Fruit fly (Drosophila melanogaster) S2 (cell line): ENCODE results near the gene lsn.

Source experiments
- CG8478 ChIP-seq: fragments of >200 bp; optimal IDR thresholded peaks from 2 replicates; lab custom pipeline; 2018
- CTCF ChIP-seq, 2 experiments: fragments of >200 bp; optimal IDR thresholded peaks; 2 replicates each; lab custom pipeline; 2018

DNA sequence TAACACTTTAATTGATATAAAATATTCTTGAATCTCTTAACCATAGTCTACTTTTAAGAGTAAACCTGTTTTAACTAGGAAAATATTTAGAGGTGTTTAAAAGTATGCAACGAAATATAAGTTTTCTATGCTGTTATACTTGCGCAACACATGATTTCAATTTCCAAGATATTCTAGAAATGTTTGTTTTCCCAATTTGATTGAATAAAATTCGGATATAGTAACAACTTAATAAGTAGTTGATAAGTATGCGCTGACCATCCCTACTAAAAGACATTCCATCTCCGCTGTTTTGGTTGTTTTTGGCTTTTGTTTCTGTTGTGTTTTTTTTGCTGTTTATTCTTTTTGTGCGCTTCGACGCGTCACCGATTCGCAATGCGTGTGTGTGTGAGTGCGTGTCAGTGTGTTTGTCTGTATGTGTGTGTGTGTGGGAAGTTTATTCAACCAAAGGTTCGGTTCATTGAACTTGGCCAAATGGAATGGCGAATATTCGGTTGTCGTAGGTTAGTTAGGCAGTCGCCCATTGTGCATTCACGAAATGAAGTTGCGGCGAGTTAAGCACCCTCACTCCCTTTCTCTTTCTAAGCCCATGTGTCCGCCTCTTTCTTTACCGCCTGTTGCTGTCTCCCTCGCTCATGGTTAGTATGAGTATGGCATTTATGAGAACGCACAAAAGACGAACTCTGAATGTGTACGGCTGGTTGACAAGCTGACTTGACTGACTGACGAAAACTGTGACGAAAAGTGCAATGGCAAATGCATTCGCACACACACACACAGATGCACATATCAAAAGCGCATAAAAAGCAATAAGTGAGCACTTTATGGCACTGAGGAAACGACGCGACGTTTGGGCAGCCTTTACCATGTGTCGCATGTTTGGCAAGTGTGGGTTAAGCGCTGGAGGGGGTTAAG, 31.2 kb downstream of the lsn start:
- TF ChIP-seq CTCF (optimal IDR thresholded peaks at IDR 0.05; lab: Kevin White, UChicago) = no peak
- TF ChIP-seq CG8478 (lab: Kevin White, UChicago) = no peak
